Worm (Caenorhabditis elegans): ENCODE data around the gene gar-1.

Gene gar-1

DNA sequence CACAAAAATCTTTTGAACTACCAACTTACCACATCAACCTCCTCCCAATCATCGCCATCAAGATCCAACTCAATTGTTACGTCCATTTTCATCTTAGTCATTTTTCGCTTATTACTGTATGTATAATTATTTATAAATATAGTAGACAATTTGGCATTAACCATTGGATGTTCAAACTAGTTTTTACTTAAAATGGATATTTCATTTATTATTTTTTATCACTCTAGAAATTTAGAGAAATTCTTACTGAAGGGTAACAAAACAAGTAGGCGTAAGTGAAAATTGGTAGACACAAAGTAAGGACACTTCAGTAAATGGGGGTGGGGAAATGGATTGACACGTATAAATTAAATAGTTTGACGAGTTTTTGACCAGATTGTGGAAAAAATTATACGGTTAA is 15.1 kb upstream of the gar-1 start, which contains the start of gene actl-1:
TSS of gene actl-1 (minus strand) at position 101 of the 400 bp plus-strand sequence.
- TF ChIP-seq ahr-1 (tag; optimal IDR thresholded peaks at IDR 0.05): no peak
- no peak for TF ChIP-seq nfya-1 (tag; optimal IDR thresholded peaks at IDR 0.05)
- no peak for TF ChIP-seq che-1 (tag; optimal IDR thresholded peaks at IDR 0.05)
- no peak for TF ChIP-seq unc-55 (GFP tag; optimal IDR thresholded peaks at IDR 0.05)
- TF ChIP-seq unc-42 (tag; optimal IDR thresholded peaks at IDR 0.05): no peak
- TF ChIP-seq hlh-15 (tag; optimal IDR thresholded peaks at IDR 0.05): no peak
- TF ChIP-seq ceh-2 (tag; optimal IDR thresholded peaks at IDR 0.05): no peak
- no peak for TF ChIP-seq dve-1 (tag; optimal IDR thresholded peaks at IDR 0.05)
- no peak for TF ChIP-seq zip-5 (tag; optimal IDR thresholded peaks at IDR 0.05)
- TF ChIP-seq hlh-13 (GFP tag; optimal IDR thresholded peaks at IDR 0.05): no peak

DNA sequence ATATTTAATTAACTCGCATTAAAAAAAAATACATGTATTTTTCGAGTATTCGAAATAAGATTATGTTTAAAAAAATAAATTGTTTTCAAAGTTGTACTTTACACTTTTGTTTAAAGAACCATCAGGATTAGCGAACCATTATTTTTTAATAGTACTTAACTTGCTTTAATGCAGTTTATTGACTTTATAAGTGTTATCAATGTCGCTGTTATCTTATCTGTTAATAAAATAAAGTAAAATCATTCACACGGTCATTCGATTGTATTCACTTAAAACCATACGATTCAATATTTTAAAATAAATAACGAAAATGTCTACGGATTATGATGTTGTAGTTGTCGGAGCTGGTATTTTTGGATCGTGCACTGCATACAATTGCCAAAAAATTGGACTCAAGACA is 8.1 kb downstream of the gar-1 start, which contains the start of gene C15B12.1:
TSS of gene C15B12.1 (plus strand) at position 271 of the 400 bp plus-strand sequence.
- peak; percentile 59 for TF ChIP-seq elt-2 (tag; optimal IDR thresholded peaks at IDR 0.05)
- TF ChIP-seq ceh-22 (tag; optimal IDR thresholded peaks at IDR 0.05): no peak

DNA sequence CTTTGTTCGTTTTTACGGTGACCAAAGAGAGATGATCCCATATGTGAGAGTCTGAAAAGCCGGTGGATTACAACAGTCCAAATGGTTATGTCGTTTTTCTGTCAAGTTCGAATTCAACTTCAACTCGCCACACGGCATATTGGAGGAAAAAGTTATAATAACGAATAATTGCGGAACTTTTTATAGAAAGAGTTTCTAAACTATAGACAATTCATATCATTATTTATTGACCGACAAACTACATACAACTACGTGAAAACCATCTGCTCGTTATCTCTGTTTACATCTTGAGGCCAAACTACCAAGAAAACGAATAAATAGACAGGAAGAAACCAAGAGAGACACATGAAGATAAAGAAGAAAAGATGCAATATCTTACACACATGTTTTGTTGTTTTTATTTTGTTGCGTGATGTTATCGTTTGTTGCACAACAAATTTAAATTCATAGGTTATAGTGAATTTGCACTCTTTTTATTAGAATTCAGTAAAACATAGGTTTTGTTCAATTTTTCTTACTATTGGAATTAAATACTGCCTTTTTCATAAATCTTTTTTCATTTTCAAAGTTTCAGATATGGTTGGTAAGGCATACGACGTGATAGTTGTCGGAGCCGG is 10.9 kb downstream of the gar-1 start, which contains the start of the genes C15B12.4 and C15B12.8:
TSS of gene C15B12.4 (minus strand) at position 51 of the 617 bp plus-strand sequence.
TSS of gene C15B12.8 (plus strand) at position 567 of the 617 bp plus-strand sequence.
- TF ChIP-seq elt-2 (tag; optimal IDR thresholded peaks at IDR 0.05): peak; percentile 54
- no peak for TF ChIP-seq ceh-6 (GFP tag; optimal IDR thresholded peaks at IDR 0.05)
- no peak for TF ChIP-seq fax-1 (tag; optimal IDR thresholded peaks at IDR 0.05)

ce11 chrX:6468499-6468898 is 16.2 kb downstream of the gar-1 start, which contains the start of gene C15B12.9:
TSS of gene C15B12.9 (plus strand) at chrX:6468799.
- TF ChIP-seq unc-42 (tag; optimal IDR thresholded peaks at IDR 0.05) (no peak), pag-3 (tag; optimal IDR thresholded peaks at IDR 0.05; ENCODE audit: borderline replicate concordance) (no peak), ref-2 (tag; optimal IDR thresholded peaks at IDR 0.05) (no peak), nhr-232 (tag; optimal IDR thresholded peaks at IDR 0.05) (no peak), sox-4 (tag; optimal IDR thresholded peaks at IDR 0.05) (no peak), sdc-2 (tag; optimal IDR thresholded peaks at IDR 0.05) (no peak), dmd-4 (tag; optimal IDR thresholded peaks at IDR 0.05; ENCODE audit: borderline replicate concordance) (no peak)

DNA sequence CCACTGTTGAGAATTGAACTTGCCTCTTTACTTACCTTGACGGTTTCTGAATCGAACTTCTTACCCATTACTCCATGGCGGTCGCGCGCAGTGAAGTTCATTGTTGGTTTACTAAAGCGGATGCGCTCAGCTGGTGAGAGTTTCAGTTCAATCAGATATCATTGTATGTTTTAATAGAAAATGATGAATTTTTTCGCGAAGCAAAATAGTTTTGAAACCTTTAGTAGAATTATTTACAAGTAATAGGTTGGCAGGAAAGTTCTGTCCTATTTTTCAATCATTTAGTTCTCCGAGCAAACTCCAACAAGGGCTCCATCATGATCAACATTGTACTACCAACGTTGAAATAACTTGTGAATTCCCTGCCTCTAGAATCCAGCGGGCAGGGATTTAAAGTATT is 17.2 kb downstream of the gar-1 start, which contains the start of gene C15B12.3:
TSS of gene C15B12.3 (minus strand) at position 101 of the 400 bp plus-strand sequence.
- TF ChIP-seq che-1 (tag; optimal IDR thresholded peaks at IDR 0.05): no peak
- no peak for TF ChIP-seq ceh-18 (tag; optimal IDR thresholded peaks at IDR 0.05)
- no peak for TF ChIP-seq elt-2 (tag; optimal IDR thresholded peaks at IDR 0.05)
- no peak for TF ChIP-seq ceh-6 (GFP tag; optimal IDR thresholded peaks at IDR 0.05)
- TF ChIP-seq elt-4 (tag; optimal IDR thresholded peaks at IDR 0.05): no peak
- TF ChIP-seq dve-1 (tag; optimal IDR thresholded peaks at IDR 0.05): no peak
- TF ChIP-seq Y22D7AL.16 (tag; optimal IDR thresholded peaks at IDR 0.05): no peak
- no peak for TF ChIP-seq hlh-15 (tag; optimal IDR thresholded peaks at IDR 0.05)
- TF ChIP-seq lin-11 (tag; optimal IDR thresholded peaks at IDR 0.05): no peak
- no peak for TF ChIP-seq hlh-6 (tag; optimal IDR thresholded peaks at IDR 0.05)
- no peak for TF ChIP-seq tbx-7 (tag; optimal IDR thresholded peaks at IDR 0.05)
- no peak for TF ChIP-seq madf-2 (tag; optimal IDR thresholded peaks at IDR 0.05)
- TF ChIP-seq rnt-1 (tag; optimal IDR thresholded peaks at IDR 0.05): no peak
- no peak for TF ChIP-seq nhr-11 (tag; optimal IDR thresholded peaks at IDR 0.05)
- no peak for TF ChIP-seq nhr-232 (tag; optimal IDR thresholded peaks at IDR 0.05)
- TF ChIP-seq odd-2 (tag; optimal IDR thresholded peaks at IDR 0.05): no peak
- TF ChIP-seq lim-6 (tag; optimal IDR thresholded peaks at IDR 0.05): no peak
- TF ChIP-seq ttx-3 (tag; optimal IDR thresholded peaks at IDR 0.05): no peak

Measured in whole organism, late embryonic.